Fruit fly (Drosophila melanogaster) whole organism, embryonic: ENCODE data around the gene VhaAC39-1.

Experiments used
- CG4328 ChIP-seq: fragments of 200-800 bp; sonication (Bioruptor generic); optimal IDR thresholded peaks from 3 replicates; lab custom pipeline; 2017; ENCODE audit warnings: missing biosample characterization, missing genetic modification reagents, missing genetic modification characterization
- CG8944 ChIP-seq: fragments of 200-800 bp; sonication (Bioruptor generic); optimal IDR thresholded peaks from 3 replicates; lab custom pipeline; 2016; ENCODE audit warnings: missing biosample characterization, missing genetic modification characterization
- Dip3 ChIP-seq: fragments of 200-800 bp; sonication (Bioruptor generic); optimal IDR thresholded peaks from 3 replicates; lab custom pipeline; 2016; ENCODE audit warnings: missing biosample characterization, missing genetic modification characterization
- ato ChIP-seq: fragments of 200-800 bp; sonication (Bioruptor generic); IDR thresholded peaks from 2 replicates; pipeline ENCODE4 v1.3.6; 2022; ENCODE audit warnings: missing biosample characterization, missing genetic modification characterization; ENCODE audit not compliant: partially characterized antibody
- sr ChIP-seq: fragments of 200-800 bp; sonication (Bioruptor generic); IDR thresholded peaks from 3 replicates; pipeline ENCODE4 v1.3.6; 2022; ENCODE audit warnings: missing biosample characterization, missing genetic modification characterization

DNA sequence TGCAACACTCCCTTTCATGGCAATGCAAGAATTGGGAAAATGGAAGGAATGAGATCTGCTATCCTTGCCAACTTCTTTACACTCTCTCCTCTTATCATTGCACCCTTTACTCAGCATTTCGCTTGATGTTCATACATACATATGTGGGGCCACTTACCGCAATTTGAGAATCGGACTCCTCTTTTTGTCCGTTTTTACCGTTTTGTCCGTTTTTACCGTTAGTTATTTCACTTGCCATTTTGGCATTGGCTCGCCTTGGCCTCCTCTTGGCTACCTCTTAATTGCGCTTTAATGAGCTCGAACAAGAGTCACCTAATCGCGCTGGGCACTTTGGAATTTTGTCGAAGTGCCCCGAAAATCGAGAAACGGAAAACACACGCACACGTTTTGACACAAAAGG lies 12.8 kb upstream of the VhaAC39-1 start:
- TF ChIP-seq CG4328 (GFP tag; lab: Kevin White, UChicago): no peak
- no peak for TF ChIP-seq CG8944 (GFP tag; lab: Kevin White, UChicago)
- TF ChIP-seq sr (GFP tag; lab: Robert Waterston, UW): no peak
- no peak for TF ChIP-seq Dip3 (GFP tag; lab: Kevin White, UChicago)
- TF ChIP-seq ato (GFP tag; lab: Robert Waterston, UW): no peak
